Worm (Caenorhabditis elegans) whole organism, L4 larva: ENCODE measurements around the gene F56D6.21.

Source experiments
- ZK546.5 ChIP-seq, 2 experiments: sonication (generic microtip); optimal IDR thresholded peaks; 2 replicates each; lab custom pipeline; 2017; ENCODE audit warnings: missing biosample characterization in 2 of 2, missing genetic modification characterization in 2 of 2
- ama-1 ChIP-seq: fragments of 150-350 bp; optimal IDR thresholded peaks from 2 replicates; lab custom pipeline; 2014; ENCODE audit warnings: inconsistent platforms, mixed read lengths
- lin-39 ChIP-seq: fragments of 150-350 bp; optimal IDR thresholded peaks from 2 replicates; lab custom pipeline; 2014; ENCODE audit warnings: missing biosample characterization, missing genetic modification reagents, missing genetic modification characterization
- lsy-2 ChIP-seq, 2 experiments: fragments of 150-350 bp in 1 of 2; sonication (generic microtip) in 1 of 2; optimal IDR thresholded peaks; 2 replicates each; lab custom pipeline; 2014 to 2017; ENCODE audit warnings: missing biosample characterization in 2 of 2, missing genetic modification characterization in 2 of 2
- rbr-2 ChIP-seq: sonication (generic microtip); optimal IDR thresholded peaks from 2 replicates; lab custom pipeline; 2016; ENCODE audit warnings: missing genotype, missing genetic modification characterization, missing compliant biosample characterization
- skn-1 ChIP-seq: fragments of 150-350 bp; optimal IDR thresholded peaks from 2 replicates; lab custom pipeline; 2014; ENCODE audit warnings: missing biosample characterization, missing genetic modification characterization

DNA sequence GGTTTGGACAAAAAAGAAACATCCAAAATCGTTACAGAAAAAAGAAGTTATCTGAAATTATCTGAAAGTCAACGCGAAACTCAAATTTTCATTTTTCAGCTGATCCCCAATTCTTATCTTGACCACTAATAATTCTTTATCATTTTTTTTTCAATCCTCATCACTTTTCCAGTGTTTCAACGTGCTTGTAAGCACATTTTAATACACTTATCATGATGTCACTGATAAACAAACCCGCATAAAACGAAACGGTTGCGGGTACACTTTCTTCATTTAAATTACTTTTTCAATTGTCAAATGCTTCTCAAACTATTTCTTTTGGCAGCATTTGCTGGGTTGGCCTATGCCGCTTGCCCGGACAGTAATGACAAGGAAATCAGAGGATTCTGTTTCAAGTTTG is 17.2 kb downstream of the F56D6.21 start, which contains the start of gene clec-67:
- TF ChIP-seq lsy-2 (tag; optimal IDR thresholded peaks at IDR 0.05; lab: Kevin White, UChicago) (no peak), ama-1 (lab: Kevin White, UChicago) (no peak), skn-1 (tag; lab: Kevin White, UChicago) (no peak), ZK546.5 (tag; optimal IDR thresholded peaks at IDR 0.05; lab: Kevin White, UChicago) (no peak), rbr-2 (no peak), lin-39 (tag; lab: Kevin White, UChicago) (no peak)
